Worm (Caenorhabditis elegans): Measurements from ENCODE around the gene srt-33.

- TF ChIP-seq flt-1 (GFP tag; IDR thresholded peaks at IDR 0.05) (no peak), ref-1 (GFP tag; conservative IDR thresholded peaks at IDR 0.05) (no peak), tab-1 (GFP tag; IDR thresholded peaks at IDR 0.05) (no peak), ztf-29 (GFP tag; IDR thresholded peaks at IDR 0.05) (no peak), med-1 (GFP tag; optimal IDR thresholded peaks at IDR 0.05; ENCODE audit: insufficient read depth) (no peak), T22C8.4 (GFP tag; IDR thresholded peaks at IDR 0.05) (no peak), cog-1 (tag; optimal IDR thresholded peaks at IDR 0.05) (no peak), ztf-23 (GFP tag; IDR thresholded peaks at IDR 0.05) (0 out of 2 replicates have a peak, but pooled peaks have one; percentile 8), klf-2 (GFP tag; conservative IDR thresholded peaks at IDR 0.05) (no peak)
Observed at ce11 chrV:14230788-14231583, 48.7 kb downstream of the srt-33 start.

Data from whole organism, midembryonic.